Fruit fly (Drosophila melanogaster): ENCODE measurements around the gene CG2246.
A peak's percentile ranks its signal among the peaks of the same experiment; 100 is the strongest.

The CG2246 gene

dm6 chr3R:30600154-30601009 is 907 bp downstream of the CG2246 start (continued):
- TF ChIP-seq lov (optimal IDR thresholded peaks at IDR 0.05) (no peak), lov (GFP tag; IDR thresholded peaks at IDR 0.05) (peak; percentile 96), jigr1 (GFP tag; IDR thresholded peaks at IDR 0.05) (0 out of 3 replicates have a peak, but pooled peaks have one; percentile 29), Ets97D (GFP tag; optimal IDR thresholded peaks at IDR 0.05) (peak; percentile 42), Doc3 (GFP tag; IDR thresholded peaks at IDR 0.05; ENCODE audit: partially characterized antibody) (0 out of 3 replicates have a peak, but pooled peaks have one; percentile 24), CG17612 (GFP tag; IDR thresholded peaks at IDR 0.05) (peak; percentile 83), sna (GFP tag; IDR thresholded peaks at IDR 0.05; ENCODE audit: partially characterized antibody) (no peak), ab (GFP tag; optimal IDR thresholded peaks at IDR 0.05) (no peak), Myb (GFP tag; optimal IDR thresholded peaks at IDR 0.05) (peak; percentile 67), Hr3 (GFP tag; optimal IDR thresholded peaks at IDR 0.05) (peak; percentile 86), Pdp1 (GFP tag; optimal IDR thresholded peaks at IDR 0.05) (peak; percentile 89 to 92), pzg (GFP tag; optimal IDR thresholded peaks at IDR 0.05) (peak; percentile 2), CG13775 (GFP tag; optimal IDR thresholded peaks at IDR 0.05) (peak; percentile 86), fu2 (GFP tag; optimal IDR thresholded peaks at IDR 0.05) (peak; percentile 80), tup (GFP tag; optimal IDR thresholded peaks at IDR 0.05) (peak; percentile 71), CG17912 (GFP tag; optimal IDR thresholded peaks at IDR 0.05) (peak; percentile 36), sens (GFP tag) (peak; percentile 98), Ssrp (tag; optimal IDR thresholded peaks at IDR 0.05) (peak; percentile 78), Optix (GFP tag; IDR thresholded peaks at IDR 0.05) (peak; percentile 91), crc (GFP tag; optimal IDR thresholded peaks at IDR 0.05) (peak; percentile 85), aop (GFP tag; IDR thresholded peaks at IDR 0.05) (peak; percentile 81), CG10543 (GFP tag; optimal IDR thresholded peaks at IDR 0.05) (peak; percentile 70), CG12769 (tag; optimal IDR thresholded peaks at IDR 0.05) (peak; percentile 68), Neu2 (GFP tag; optimal IDR thresholded peaks at IDR 0.05; ENCODE audit: borderline replicate concordance) (peak; percentile 48), CG6654 (GFP tag; optimal IDR thresholded peaks at IDR 0.05) (peak; percentile 76), lilli (GFP tag; optimal IDR thresholded peaks at IDR 0.05) (peak; percentile 93), grn (GFP tag; optimal IDR thresholded peaks at IDR 0.05) (peak; percentile 21), CG2712 (tag; optimal IDR thresholded peaks at IDR 0.05) (peak; percentile 93), lab (GFP tag; optimal IDR thresholded peaks at IDR 0.05) (peak; percentile 94), CG14965 (GFP tag; optimal IDR thresholded peaks at IDR 0.05; ENCODE audit: borderline replicate concordance) (peak; percentile 43), CG4424 (GFP tag; optimal IDR thresholded peaks at IDR 0.05) (peak; percentile 93), CHES-1-like (GFP tag; optimal IDR thresholded peaks at IDR 0.05) (peak; percentile 86), CG4328 (GFP tag; optimal IDR thresholded peaks at IDR 0.05) (peak; percentile 81), vvl (GFP tag; IDR thresholded peaks at IDR 0.05) (peak; percentile 99), CG2129 (GFP tag; IDR thresholded peaks at IDR 0.05; ENCODE audit: partially characterized antibody) (no peak), CG12219 (GFP tag; optimal IDR thresholded peaks at IDR 0.05) (peak; percentile 90), lola (GFP tag; optimal IDR thresholded peaks at IDR 0.05) (peak in 1 of 3 experiments; percentile 83), esg (GFP tag; conservative IDR thresholded peaks at IDR 0.05) (peak; percentile 88), CG11456 (GFP tag; IDR thresholded peaks at IDR 0.05) (peak; percentile 92), inv (GFP tag; IDR thresholded peaks at IDR 0.05; ENCODE audit: partially characterized antibody) (0 out of 2 replicates have a peak, but pooled peaks have one; percentile 31), shn (GFP tag; optimal IDR thresholded peaks at IDR 0.05) (peak; percentile 74), dmrt99B (tag; optimal IDR thresholded peaks at IDR 0.05) (peak; percentile 93), CG18764 (GFP tag; optimal IDR thresholded peaks at IDR 0.05) (peak; percentile 88), emc (GFP tag; optimal IDR thresholded peaks at IDR 0.05) (peak; percentile 81), amos (GFP tag; IDR thresholded peaks at IDR 0.05; ENCODE audit: partially characterized antibody) (peak; percentile 38; the same call in 1 of the 2 replicates), caup (GFP tag; optimal IDR thresholded peaks at IDR 0.05; ENCODE audit: severe bottlenecking) (peak; percentile 91), Atf6 (GFP tag; IDR thresholded peaks at IDR 0.05) (peak; percentile 94)

All from whole organism, embryonic.